Worm (Caenorhabditis elegans) whole organism, mixed stage, embryonic: ENCODE measurements around the gene C36E6.8.

Experiments used
- elt-1 ChIP-seq: sonication (generic microtip); optimal IDR thresholded peaks from 2 replicates; lab custom pipeline; 2017; ENCODE audit warnings: missing genetic modification characterization, mild to moderate bottlenecking, missing compliant biosample characterization, antibody characterized with exemption, moderate library complexity, borderline replicate concordance; ENCODE audit not compliant: insufficient read depth
- unc-39 ChIP-seq: fragments of 150-350 bp; optimal IDR thresholded peaks from 2 replicates; lab custom pipeline; 2014; ENCODE audit warnings: missing biosample characterization, missing genetic modification characterization

DNA sequence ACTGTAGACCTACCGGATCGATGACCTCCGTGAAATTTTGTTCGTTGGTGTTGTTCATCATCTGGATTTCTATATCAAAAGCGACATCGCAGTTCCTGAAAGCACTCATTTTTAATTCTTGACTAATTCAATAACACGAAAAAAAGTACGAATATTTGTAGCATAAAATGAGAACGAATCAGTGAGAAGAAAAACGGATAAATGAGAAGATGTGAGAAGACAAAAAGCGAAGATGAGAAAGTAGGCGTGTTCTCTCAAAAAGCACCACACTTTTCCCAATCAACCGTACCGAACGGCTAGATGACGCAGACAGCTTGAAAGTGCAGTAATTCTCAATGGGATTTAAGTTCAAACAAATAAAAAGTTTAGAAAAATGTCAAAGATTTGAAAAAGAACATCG, 48.2 kb downstream of the C36E6.8 start, which contains the start of gene npr-24:
- TF ChIP-seq elt-1: no peak
- TF ChIP-seq unc-39 (tag; lab: Kevin White, UChicago): no peak
